Fruit fly (Drosophila melanogaster): ENCODE results near the gene CG15456.

The CG15456 gene

dm6 chrX:20433345-20434332 is 6.8 kb upstream of the CG15456 start, which contains the start of gene CG1695 (continued):
- no peak for TF ChIP-seq Mrtf (GFP tag; IDR thresholded peaks at IDR 0.05)
- no peak for TF ChIP-seq CG34376 (GFP tag; optimal IDR thresholded peaks at IDR 0.05)
- no peak for TF ChIP-seq Chrac-16 (GFP tag; optimal IDR thresholded peaks at IDR 0.05)
- TF ChIP-seq Mad (GFP tag; optimal IDR thresholded peaks at IDR 0.05) = no peak
- TF ChIP-seq rib (GFP tag; IDR thresholded peaks at IDR 0.05) = no peak
- TF ChIP-seq fu2 (GFP tag; optimal IDR thresholded peaks at IDR 0.05) = peak; percentile 13
- TF ChIP-seq CG2202 (tag; optimal IDR thresholded peaks at IDR 0.05) = no peak
- TF ChIP-seq CG33557 (GFP tag; optimal IDR thresholded peaks at IDR 0.05) = no peak
- TF ChIP-seq insv (GFP tag; optimal IDR thresholded peaks at IDR 0.05) = no peak
- no peak for TF ChIP-seq Side (GFP tag; optimal IDR thresholded peaks at IDR 0.05)
- no peak for TF ChIP-seq CG10543 (GFP tag; optimal IDR thresholded peaks at IDR 0.05)
- TF ChIP-seq HLHmδ (GFP tag; optimal IDR thresholded peaks at IDR 0.05) = no peak
- TF ChIP-seq emc (GFP tag; optimal IDR thresholded peaks at IDR 0.05) = no peak
- TF ChIP-seq Bgb (GFP tag; IDR thresholded peaks at IDR 0.05; ENCODE audit: partially characterized antibody) = no peak
- TF ChIP-seq CG18619 (GFP tag; optimal IDR thresholded peaks at IDR 0.05) = peak; percentile 19
- TF ChIP-seq CG4282 (GFP tag; optimal IDR thresholded peaks at IDR 0.05) = no peak
- TF ChIP-seq YL-1 (GFP tag; optimal IDR thresholded peaks at IDR 0.05) = no peak
- peak; percentile 13 for TF ChIP-seq fd3F (GFP tag; optimal IDR thresholded peaks at IDR 0.05)
- no peak for TF ChIP-seq CG4707 (GFP tag; optimal IDR thresholded peaks at IDR 0.05)
- peak; percentile 6 for TF ChIP-seq Nf-YC (tag; optimal IDR thresholded peaks at IDR 0.05)
- TF ChIP-seq CG2678 (tag; optimal IDR thresholded peaks at IDR 0.05) = peak; percentile 56
- no peak for TF ChIP-seq Lpt (GFP tag; optimal IDR thresholded peaks at IDR 0.05)
- TF ChIP-seq Sin3A (optimal IDR thresholded peaks at IDR 0.05) = no peak
- TF ChIP-seq CG12744 (GFP tag; optimal IDR thresholded peaks at IDR 0.05) = no peak
- no peak for TF ChIP-seq abd-A (tag; optimal IDR thresholded peaks at IDR 0.05)
- no peak for TF ChIP-seq CG30431 (GFP tag; optimal IDR thresholded peaks at IDR 0.05)
- no peak for TF ChIP-seq CG2199 (GFP tag; IDR thresholded peaks at IDR 0.05)
- TF ChIP-seq CG15514 (GFP tag; optimal IDR thresholded peaks at IDR 0.05) = peak; percentile 17
- TF ChIP-seq Opbp (GFP tag; IDR thresholded peaks at IDR 0.05; ENCODE audit: partially characterized antibody) = no peak
- TF ChIP-seq CG13424 (tag; optimal IDR thresholded peaks at IDR 0.05) = peak; percentile 36
- TF ChIP-seq CG3726 (GFP tag; IDR thresholded peaks at IDR 0.05) = no peak
- no peak for TF ChIP-seq luna (GFP tag; optimal IDR thresholded peaks at IDR 0.05)
- no peak for TF ChIP-seq wdn (GFP tag; IDR thresholded peaks at IDR 0.05)
- TF ChIP-seq bcd (GFP tag; optimal IDR thresholded peaks at IDR 0.05) = peak; percentile 16
- TF ChIP-seq CG8388 (GFP tag; optimal IDR thresholded peaks at IDR 0.05) = no peak
- TF ChIP-seq Dp (GFP tag; optimal IDR thresholded peaks at IDR 0.05) = peak; percentile 17
- no peak for TF ChIP-seq Hmx (GFP tag; optimal IDR thresholded peaks at IDR 0.05)
- TF ChIP-seq inv (GFP tag; IDR thresholded peaks at IDR 0.05; ENCODE audit: partially characterized antibody) = no peak
- no peak for TF ChIP-seq CrebB (tag; optimal IDR thresholded peaks at IDR 0.05)
- no peak for TF ChIP-seq Dip2 (GFP tag; IDR thresholded peaks at IDR 0.05)
- no peak for TF ChIP-seq CG11696 (GFP tag; IDR thresholded peaks at IDR 0.05)
- TF ChIP-seq sd (tag; optimal IDR thresholded peaks at IDR 0.05) = peak; percentile 84
- TF ChIP-seq p53 (GFP tag; optimal IDR thresholded peaks at IDR 0.05) = no peak
- no peak for TF ChIP-seq seq (GFP tag; IDR thresholded peaks at IDR 0.05)
- no peak for TF ChIP-seq CG13296 (GFP tag; optimal IDR thresholded peaks at IDR 0.05)
- TF ChIP-seq NC2β (GFP tag; optimal IDR thresholded peaks at IDR 0.05) = no peak
- no peak for TF ChIP-seq caup (GFP tag; optimal IDR thresholded peaks at IDR 0.05; ENCODE audit: severe bottlenecking)
- TF ChIP-seq CG14050 (GFP tag; IDR thresholded peaks at IDR 0.05) = no peak
- TF ChIP-seq Xbp1 (GFP tag; optimal IDR thresholded peaks at IDR 0.05) = peak; percentile 18

Data from whole organism, embryonic.